Worm (Caenorhabditis elegans): ENCODE measurements around the gene vab-2.
A peak's percentile ranks its signal among the peaks of the same experiment; 100 is the strongest.

Gene vab-2

ce11 chrIV:3752276-3752675, 14.3 kb downstream of the vab-2 start:
- TF ChIP-seq nhr-129 (tag; optimal IDR thresholded peaks at IDR 0.05), result peak; percentile 17
- TF ChIP-seq alr-1 (tag; optimal IDR thresholded peaks at IDR 0.05), result no peak

- no peak for TF ChIP-seq nhr-6 (tag; optimal IDR thresholded peaks at IDR 0.05)
- no peak for TF ChIP-seq R02D3.7 (tag; optimal IDR thresholded peaks at IDR 0.05)
- TF ChIP-seq nhr-237 (tag; optimal IDR thresholded peaks at IDR 0.05), result no peak
- TF ChIP-seq mbf-1 (tag; optimal IDR thresholded peaks at IDR 0.05), result no peak
- no peak for TF ChIP-seq fos-1 (tag; optimal IDR thresholded peaks at IDR 0.05)
- TF ChIP-seq elt-1 (tag; optimal IDR thresholded peaks at IDR 0.05), result no peak
- no peak for TF ChIP-seq C34F6.9 (tag; optimal IDR thresholded peaks at IDR 0.05)
These were observed 15.6 kb downstream of the vab-2 start, which contains the start of gene ugt-45 for ce11 chrIV:3751001-3751400. Gene ugt-45, minus strand, starts transcription at chrIV:3751101.

DNA sequence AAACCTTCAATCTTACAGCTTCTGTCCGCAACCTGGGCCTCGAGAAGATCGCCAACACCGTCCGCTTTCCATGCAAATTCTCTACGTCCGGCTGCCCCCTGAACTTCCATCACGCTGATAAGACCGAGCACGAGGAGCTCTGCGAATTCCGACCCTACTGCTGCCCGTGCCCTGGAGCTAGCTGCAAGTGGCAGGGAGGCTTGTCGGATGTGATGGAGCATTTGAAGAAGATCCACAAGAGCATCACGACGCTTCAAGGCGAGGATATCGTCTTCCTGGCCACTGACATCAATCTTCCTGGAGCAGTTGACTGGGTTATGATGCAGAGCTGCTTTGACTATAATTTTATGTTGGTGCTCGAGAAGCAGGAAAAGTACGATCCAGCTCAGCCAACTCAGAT, 20.8 kb downstream of the vab-2 start:
- no peak for TF ChIP-seq lin-13 (GFP tag; optimal IDR thresholded peaks at IDR 0.05)
- TF ChIP-seq C34F6.9 (tag; optimal IDR thresholded peaks at IDR 0.05), result no peak
- TF ChIP-seq nhr-77 (tag; optimal IDR thresholded peaks at IDR 0.05), result no peak
- TF ChIP-seq ztf-4 (tag; optimal IDR thresholded peaks at IDR 0.05), result no peak

DNA sequence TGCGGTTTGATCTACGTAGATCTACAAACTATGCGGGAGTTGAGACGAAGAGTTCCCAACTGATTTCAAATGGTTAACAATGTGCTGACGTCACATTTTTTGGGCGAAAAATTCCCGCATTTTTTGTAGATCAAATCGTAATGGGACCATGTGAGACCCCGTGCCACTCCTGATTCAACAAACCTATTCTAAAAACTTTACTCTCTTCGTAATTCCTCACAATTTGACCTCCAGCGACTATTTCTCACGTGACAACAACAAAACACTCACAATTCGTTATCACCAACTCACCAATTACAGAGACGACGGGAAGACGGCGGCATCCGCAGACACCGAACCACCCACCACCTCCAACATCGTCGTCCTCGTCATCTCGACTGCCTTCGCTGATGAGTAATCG, 22.9 kb downstream of the vab-2 start, which contains the start of gene siah-1:
TSS of gene siah-1 (plus strand) at position 301 of the 400 bp plus-strand sequence.
- TF ChIP-seq peb-1 (tag; optimal IDR thresholded peaks at IDR 0.05) (no peak), alr-1 (tag; optimal IDR thresholded peaks at IDR 0.05) (no peak), ztf-4 (tag; optimal IDR thresholded peaks at IDR 0.05) (no peak), mab-5 (tag; optimal IDR thresholded peaks at IDR 0.05) (no peak), sma-9 (GFP tag; optimal IDR thresholded peaks at IDR 0.05) (no peak), sma-9 (tag; optimal IDR thresholded peaks at IDR 0.05) (no peak), sem-4 (tag; optimal IDR thresholded peaks at IDR 0.05) (no peak), C34F6.9 (tag; optimal IDR thresholded peaks at IDR 0.05) (no peak), dmd-4 (tag; optimal IDR thresholded peaks at IDR 0.05) (no peak), snpc-4 (tag; optimal IDR thresholded peaks at IDR 0.05) (no peak), sma-3 (GFP tag; optimal IDR thresholded peaks at IDR 0.05) (no peak), elt-3 (tag; optimal IDR thresholded peaks at IDR 0.05) (no peak)

DNA sequence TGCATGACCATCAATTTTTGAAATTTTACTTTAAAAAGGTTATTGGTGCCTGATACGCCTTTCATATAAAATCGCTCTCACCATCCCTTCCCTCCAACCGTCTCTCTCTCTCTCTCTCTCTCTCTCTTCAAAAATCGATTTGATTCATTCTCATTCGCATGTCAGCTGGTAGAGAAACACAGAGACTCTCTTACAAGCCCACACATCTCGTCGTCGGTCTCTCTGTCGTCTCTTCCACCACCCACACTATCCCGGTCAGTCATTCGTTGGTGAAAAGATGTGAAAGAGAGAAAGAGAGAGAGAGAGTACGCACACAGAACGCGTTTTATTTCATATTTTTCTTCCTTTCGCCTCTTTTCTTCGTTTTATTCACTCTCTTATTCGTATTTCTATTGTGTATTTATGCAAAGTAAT, 24.2 kb downstream of the vab-2 start:
- TF ChIP-seq sma-9 (GFP tag; optimal IDR thresholded peaks at IDR 0.05) (peak; percentile 90), sma-9 (tag; optimal IDR thresholded peaks at IDR 0.05) (no peak), nhr-23 (tag; optimal IDR thresholded peaks at IDR 0.05) (no peak), blmp-1 (tag; optimal IDR thresholded peaks at IDR 0.05; ENCODE audit: insufficient read depth) (peak; percentile 62), mab-5 (tag; optimal IDR thresholded peaks at IDR 0.05) (peak; percentile 19), ztf-1 (GFP tag; conservative IDR thresholded peaks at IDR 0.05) (no peak), nhr-12 (tag; optimal IDR thresholded peaks at IDR 0.05) (no peak), skn-1 (tag; optimal IDR thresholded peaks at IDR 0.05) (no peak), fos-1 (tag; optimal IDR thresholded peaks at IDR 0.05) (peak; percentile 80), nhr-25 (tag; optimal IDR thresholded peaks at IDR 0.05) (peak; percentile 87), mdl-1 (tag; optimal IDR thresholded peaks at IDR 0.05) (peak in 1 of 2 experiments; percentile 61), ceh-82 (tag; optimal IDR thresholded peaks at IDR 0.05) (no peak), ztf-11 (tag; optimal IDR thresholded peaks at IDR 0.05) (no peak), lin-13 (GFP tag; optimal IDR thresholded peaks at IDR 0.05) (peak; percentile 77), gmeb-1 (tag; optimal IDR thresholded peaks at IDR 0.05) (peak; percentile 80), sma-3 (GFP tag; optimal IDR thresholded peaks at IDR 0.05) (peak; percentile 67), C34F6.9 (tag; optimal IDR thresholded peaks at IDR 0.05) (peak; percentile 94), nhr-6 (tag; optimal IDR thresholded peaks at IDR 0.05) (peak; percentile 62), R02D3.7 (tag; optimal IDR thresholded peaks at IDR 0.05) (no peak), nhr-21 (tag; optimal IDR thresholded peaks at IDR 0.05) (peak; percentile 78), elt-3 (tag; optimal IDR thresholded peaks at IDR 0.05) (no peak), aly-2 (tag; optimal IDR thresholded peaks at IDR 0.05) (no peak), Y55F3AM.14 (GFP tag; optimal IDR thresholded peaks at IDR 0.05) (peak; percentile 36), dmd-4 (tag; optimal IDR thresholded peaks at IDR 0.05) (no peak), nhr-237 (tag; optimal IDR thresholded peaks at IDR 0.05) (no peak), zag-1 (tag; optimal IDR thresholded peaks at IDR 0.05) (peak; percentile 1), elt-1 (tag; optimal IDR thresholded peaks at IDR 0.05) (no peak), snpc-4 (tag; optimal IDR thresholded peaks at IDR 0.05) (peak; percentile 42), crh-2 (tag; optimal IDR thresholded peaks at IDR 0.05) (peak; percentile 87), ceh-16 (tag; optimal IDR thresholded peaks at IDR 0.05) (no peak), unc-62 (GFP tag; optimal IDR thresholded peaks at IDR 0.05) (peak; percentile 34), lin-11 (tag; optimal IDR thresholded peaks at IDR 0.05) (peak; percentile 39), lin-39 (tag; optimal IDR thresholded peaks at IDR 0.05) (no peak), peb-1 (tag; optimal IDR thresholded peaks at IDR 0.05) (no peak), ztf-4 (tag; optimal IDR thresholded peaks at IDR 0.05) (peak; percentile 71), unc-55 (GFP tag; optimal IDR thresholded peaks at IDR 0.05) (peak; percentile 88), nhr-10 (tag; optimal IDR thresholded peaks at IDR 0.05) (peak; percentile 2), nhr-129 (tag; optimal IDR thresholded peaks at IDR 0.05) (peak; percentile 93), ama-1 (optimal IDR thresholded peaks at IDR 0.05) (peak; percentile 48), ZK546.5 (tag; optimal IDR thresholded peaks at IDR 0.05) (no peak), mbf-1 (tag; optimal IDR thresholded peaks at IDR 0.05) (no peak), sem-4 (tag; optimal IDR thresholded peaks at IDR 0.05) (peak; percentile 66)

Measured in whole organism, L2 larva.